Fruit fly (Drosophila melanogaster) S2 (cell line): Measurements from ENCODE around the gene CG10555.

Experiments
- CG8478 ChIP-seq: fragments of >200 bp; optimal IDR thresholded peaks from 2 replicates; lab custom pipeline; 2018
- CTCF ChIP-seq, 2 experiments: fragments of >200 bp; optimal IDR thresholded peaks; 2 replicates each; lab custom pipeline; 2018

DNA sequence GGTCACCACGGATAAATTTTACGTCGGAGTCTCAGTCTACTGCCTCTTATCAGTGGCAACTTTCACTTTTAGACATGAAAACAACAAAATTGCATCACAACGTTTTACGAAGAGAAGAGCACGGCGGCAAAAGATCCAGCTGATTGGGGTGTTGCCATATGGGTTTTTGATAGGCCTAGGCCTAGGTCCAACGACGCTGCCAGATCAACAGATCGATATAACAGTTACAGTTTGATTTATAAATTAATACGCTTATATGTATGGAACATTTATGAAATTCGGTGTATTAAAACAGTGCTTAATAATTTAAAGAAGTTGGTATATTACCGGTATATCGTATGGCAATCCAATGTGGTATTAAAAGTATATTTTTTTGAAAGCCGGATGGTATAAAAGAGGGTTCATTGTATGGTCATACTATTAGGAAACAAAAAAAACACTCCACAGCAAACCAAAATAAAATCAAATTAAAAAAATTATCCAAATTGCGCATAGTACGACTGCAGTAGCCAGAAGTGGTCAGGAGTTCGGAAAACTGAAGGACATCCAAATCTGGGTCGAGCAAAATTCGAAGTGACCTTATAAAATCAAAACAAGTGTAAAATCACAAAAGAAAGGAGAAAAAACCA lies 38.0 kb downstream of the CG10555 start, which contains the start of gene CG1440:
- TF ChIP-seq CG8478 (lab: Kevin White, UChicago) (no peak), CTCF (optimal IDR thresholded peaks at IDR 0.05; lab: Kevin White, UChicago) (no peak)
